Fruit fly (Drosophila melanogaster) whole organism, wandering third instar larva: ENCODE data around the gene fy.

Experiments used
- CG32264 ChIP-seq: fragments of 200-800 bp; sonication (Bioruptor generic); optimal IDR thresholded peaks from 2 replicates; lab custom pipeline; 2016; ENCODE audit warnings: missing biosample characterization, missing genetic modification characterization
- CG9705 ChIP-seq: fragments of 200-800 bp; sonication (Bioruptor generic); optimal IDR thresholded peaks from 2 replicates; lab custom pipeline; 2018; ENCODE audit warnings: missing biosample characterization, mild to moderate bottlenecking, missing genetic modification characterization
- CrebA ChIP-seq: fragments of 200-800 bp; sonication (Bioruptor generic); optimal IDR thresholded peaks from 2 replicates; lab custom pipeline; 2016; ENCODE audit warnings: missing biosample characterization, mild to moderate bottlenecking, missing genetic modification characterization, borderline replicate concordance
- Dif ChIP-seq: fragments of 200-275, 200-300 bp; sonication (Bioruptor generic); optimal IDR thresholded peaks from 2 replicates; lab custom pipeline; 2018; ENCODE audit warnings: missing biosample characterization, missing genetic modification characterization; ENCODE audit not compliant: partially characterized antibody
- GATAd ChIP-seq: sonication (Bioruptor generic); optimal IDR thresholded peaks from 2 replicates; lab custom pipeline; 2016; ENCODE audit warnings: missing biosample characterization, missing genetic modification characterization
- HLH106 ChIP-seq: fragments of 200-800 bp; optimal IDR thresholded peaks from 3 replicates; lab custom pipeline; 2019; ENCODE audit warnings: missing biosample characterization, mild to moderate bottlenecking, missing genetic modification characterization, moderate library complexity
- Hnf4 ChIP-seq: fragments of 200-800 bp; sonication (Bioruptor generic); optimal IDR thresholded peaks from 2 replicates; lab custom pipeline; 2016; ENCODE audit warnings: missing biosample characterization, mild to moderate bottlenecking, missing genetic modification characterization
- Hr78 ChIP-seq: fragments of >200 bp; optimal IDR thresholded peaks from 2 replicates; lab custom pipeline; 2017; ENCODE audit warnings: missing biosample characterization, missing genetic modification characterization
- Hr83 ChIP-seq: fragments of 200-300 bp; sonication (Bioruptor generic); optimal IDR thresholded peaks from 2 replicates; lab custom pipeline; 2016; ENCODE audit warnings: missing biosample characterization, mild to moderate bottlenecking, missing genetic modification characterization, moderate library complexity; ENCODE audit not compliant: poor library complexity, severe bottlenecking
- Jra ChIP-seq: sonication (Bioruptor generic); optimal IDR thresholded peaks from 2 replicates; lab custom pipeline; 2016; ENCODE audit warnings: missing biosample characterization, missing genetic modification characterization
- Myc ChIP-seq: fragments of >200 bp; optimal IDR thresholded peaks from 2 replicates; lab custom pipeline; 2017
- OdsH ChIP-seq: fragments of 200-800 bp; sonication (Bioruptor generic); optimal IDR thresholded peaks from 2 replicates; lab custom pipeline; 2016; ENCODE audit warnings: missing biosample characterization, mild to moderate bottlenecking, missing genetic modification characterization
- Rel ChIP-seq, 2 experiments: fragments of 200-800 bp; sonication (Bioruptor generic) in 1 of 2; optimal IDR thresholded peaks; 2 replicates in 1 of 2; 3 replicates in 1 of 2; lab custom pipeline; 2016 to 2019; ENCODE audit warnings: mild to moderate bottlenecking in 2 of 2, missing biosample characterization in 2 of 2, missing genetic modification characterization in 2 of 2, moderate library complexity in 1 of 2
- br ChIP-seq: fragments of 200-800 bp; sonication (Bioruptor generic); optimal IDR thresholded peaks from 2 replicates; lab custom pipeline; 2016; ENCODE audit warnings: missing biosample characterization, missing genetic modification characterization
- brk ChIP-seq: fragments of 200-800 bp; sonication (Bioruptor generic); optimal IDR thresholded peaks from 2 replicates; lab custom pipeline; 2016; ENCODE audit warnings: missing biosample characterization, mild to moderate bottlenecking, missing genetic modification characterization
- dmrt93B ChIP-seq: fragments of 200-800 bp; sonication (Bioruptor generic); optimal IDR thresholded peaks from 2 replicates; lab custom pipeline; 2018; ENCODE audit warnings: missing biosample characterization, mild to moderate bottlenecking, missing genetic modification characterization
- ey ChIP-seq: fragments of 200-800 bp; sonication (Bioruptor generic); optimal IDR thresholded peaks from 2 replicates; lab custom pipeline; 2016; ENCODE audit warnings: missing biosample characterization, missing genetic modification characterization
- foxo ChIP-seq, 2 experiments: fragments of 200-800 bp; sonication (Bioruptor generic); optimal IDR thresholded peaks; 2 replicates in 1 of 2; 3 replicates in 1 of 2; lab custom pipeline; 2016 to 2017; ENCODE audit warnings: missing biosample characterization in 2 of 2, missing genetic modification characterization in 2 of 2
- fru ChIP-seq: fragments of 200-800 bp; sonication (Bioruptor generic); optimal IDR thresholded peaks from 3 replicates; lab custom pipeline; 2016; ENCODE audit warnings: missing biosample characterization, mild to moderate bottlenecking, missing genetic modification characterization
- jim ChIP-seq: fragments of 175-275, 200-325 bp; sonication (Bioruptor generic); optimal IDR thresholded peaks from 2 replicates; lab custom pipeline; 2016; ENCODE audit warnings: missing biosample characterization, mild to moderate bottlenecking, missing genetic modification characterization
- usp ChIP-seq: fragments of >200 bp; optimal IDR thresholded peaks from 2 replicates; lab custom pipeline; 2017; ENCODE audit warnings: missing biosample characterization, missing genetic modification characterization
- woc ChIP-seq: sonication (Bioruptor generic); optimal IDR thresholded peaks from 2 replicates; lab custom pipeline; 2016; ENCODE audit warnings: missing biosample characterization, mild to moderate bottlenecking, missing genetic modification characterization

The fy gene

DNA sequence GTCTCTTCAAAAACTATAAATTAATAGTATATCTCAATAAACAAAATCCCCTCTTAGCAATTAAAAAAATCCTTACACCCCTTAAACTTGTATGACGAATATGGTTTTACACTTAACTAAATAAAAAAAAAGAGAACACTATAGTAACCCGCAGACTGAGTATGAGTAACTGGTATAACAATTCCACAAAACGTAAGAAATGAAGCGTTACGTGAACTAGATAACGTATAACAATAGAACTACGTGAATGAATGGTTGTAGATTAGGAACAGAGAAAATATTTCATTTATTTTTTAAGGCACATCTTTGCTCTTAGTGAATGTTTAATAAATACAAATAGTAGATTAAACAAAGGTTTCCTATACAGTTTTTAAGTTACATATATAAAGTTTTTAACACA, 47.7 kb downstream of the fy start:
- TF ChIP-seq brk (GFP tag; lab: Kevin White, UChicago), result no peak
- no peak for TF ChIP-seq foxo (GFP tag; optimal IDR thresholded peaks at IDR 0.05; lab: Kevin White, UChicago)
- no peak for TF ChIP-seq usp
- no peak for TF ChIP-seq dmrt93B (GFP tag; lab: Kevin White, UChicago)
- TF ChIP-seq HLH106, result no peak
- no peak for TF ChIP-seq Hr83
- TF ChIP-seq Hnf4 (GFP tag; lab: Kevin White, UChicago), result no peak
- no peak for TF ChIP-seq CrebA (GFP tag; lab: Kevin White, UChicago)
- no peak for TF ChIP-seq Dif (GFP tag; lab: Kevin White, UChicago)
- no peak for TF ChIP-seq Jra (GFP tag; lab: Kevin White, UChicago)
- TF ChIP-seq Myc (lab: Kevin White, UChicago), result no peak
- TF ChIP-seq GATAd (GFP tag; lab: Kevin White, UChicago), result no peak
- TF ChIP-seq ey, result no peak
- no peak for TF ChIP-seq woc (GFP tag; lab: Kevin White, UChicago)
- TF ChIP-seq CG9705 (GFP tag; lab: Kevin White, UChicago), result no peak

DNA sequence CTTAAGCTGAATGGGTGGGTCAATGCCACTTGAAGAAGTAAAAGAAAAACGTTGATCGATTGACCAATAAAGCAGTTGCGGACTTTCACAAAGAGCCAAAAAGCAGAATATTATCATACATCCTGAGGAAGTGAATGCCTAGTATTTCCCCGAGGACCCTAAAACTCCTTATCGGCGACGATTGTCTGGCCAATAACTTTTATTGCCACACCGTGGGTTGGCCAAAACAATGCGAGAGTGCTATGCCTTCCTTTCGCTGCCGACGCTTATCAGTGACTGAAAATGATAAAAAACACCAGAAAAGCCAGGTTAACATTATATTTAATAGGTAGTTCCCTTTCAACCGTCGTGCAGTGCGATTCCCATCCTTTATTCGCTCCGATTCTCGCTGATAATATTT, 51.2 kb downstream of the fy start, which contains the start of gene Mur29B:
TSS of gene Mur29B (plus strand) at position 324 of the 400 bp plus-strand sequence.
- no peak for TF ChIP-seq Hr78
- no peak for TF ChIP-seq jim (GFP tag; lab: Kevin White, UChicago)
- no peak for TF ChIP-seq OdsH (GFP tag; lab: Kevin White, UChicago)
- no peak for TF ChIP-seq usp
- TF ChIP-seq brk (GFP tag; lab: Kevin White, UChicago), result no peak
- TF ChIP-seq Rel (GFP tag; optimal IDR thresholded peaks at IDR 0.05; lab: Kevin White, UChicago), result no peak
- TF ChIP-seq Rel (tag; optimal IDR thresholded peaks at IDR 0.05; lab: Kevin White, UChicago), result peak; percentile 92
- no peak for TF ChIP-seq dmrt93B (GFP tag; lab: Kevin White, UChicago)
- TF ChIP-seq fru (GFP tag; lab: Kevin White, UChicago), result no peak
- TF ChIP-seq CrebA (GFP tag; lab: Kevin White, UChicago), result peak; percentile 22
- TF ChIP-seq Hr83, result peak; percentile 29
- TF ChIP-seq CG32264 (GFP tag; lab: Kevin White, UChicago), result no peak
- no peak for TF ChIP-seq CG9705 (GFP tag; lab: Kevin White, UChicago)
- TF ChIP-seq GATAd (GFP tag; lab: Kevin White, UChicago), result no peak
- TF ChIP-seq br (GFP tag; lab: Kevin White, UChicago), result peak; percentile 2
